Fruit fly (Drosophila melanogaster) whole organism, pupa: ENCODE results near the gene plx.

Experiments
- CG12605 ChIP-seq: fragments of 200-800 bp; sonication (Bioruptor generic); IDR thresholded peaks from 2 replicates; pipeline ENCODE4 v1.3.6; 2022; ENCODE audit warnings: missing biosample characterization, missing genetic modification characterization
- CG13204 ChIP-seq: fragments of 200-800 bp; sonication (Bioruptor generic); optimal IDR thresholded peaks from 2 replicates; lab custom pipeline; 2018; ENCODE audit warnings: missing biosample characterization, mild to moderate bottlenecking, missing genetic modification characterization, moderate library complexity
- CG14655 ChIP-seq: fragments of 200-800 bp; sonication (Bioruptor generic); optimal IDR thresholded peaks from 3 replicates; lab custom pipeline; 2017; ENCODE audit warnings: mild to moderate bottlenecking, missing biosample characterization, missing genetic modification reagents, missing genetic modification characterization
- CG15710 ChIP-seq: fragments of 200-800 bp; sonication (Bioruptor generic); optimal IDR thresholded peaks from 2 replicates; lab custom pipeline; 2018; ENCODE audit warnings: missing biosample characterization, mild to moderate bottlenecking, missing genetic modification characterization, moderate library complexity
- CG32121 ChIP-seq: fragments of 200-800 bp; sonication (Bioruptor generic); IDR thresholded peaks from 2 replicates; pipeline ENCODE4 v1.3.6; 2022; ENCODE audit warnings: missing biosample characterization, missing genetic modification characterization
- CG34367 ChIP-seq: fragments of 200-800 bp; sonication (Bioruptor generic); optimal IDR thresholded peaks from 2 replicates; lab custom pipeline; 2018; ENCODE audit warnings: missing biosample characterization, mild to moderate bottlenecking, missing genetic modification characterization
- CG4496 ChIP-seq: fragments of 200-800 bp; sonication (Bioruptor generic); IDR thresholded peaks from 3 replicates; pipeline ENCODE4 v1.3.6; 2022; ENCODE audit warnings: missing biosample characterization, missing genetic modification characterization
- CG8159 ChIP-seq: fragments of 200-800 bp; sonication (Bioruptor generic); optimal IDR thresholded peaks from 3 replicates; lab custom pipeline; 2018; ENCODE audit warnings: missing biosample characterization, mild to moderate bottlenecking, missing genetic modification characterization, moderate library complexity
- CG8301 ChIP-seq: fragments of 200-800 bp; sonication (Bioruptor generic); optimal IDR thresholded peaks from 2 replicates; lab custom pipeline; 2018; ENCODE audit warnings: missing biosample characterization, mild to moderate bottlenecking, missing genetic modification characterization
- CG9948 ChIP-seq: fragments of 200-800 bp; sonication (Bioruptor generic); optimal IDR thresholded peaks from 2 replicates; lab custom pipeline; 2018; ENCODE audit warnings: missing biosample characterization, mild to moderate bottlenecking, missing genetic modification characterization, moderate library complexity
- D1 ChIP-seq: fragments of 200-800 bp; sonication (Bioruptor generic); optimal IDR thresholded peaks from 2 replicates; lab custom pipeline; 2018; ENCODE audit warnings: missing biosample characterization, mild to moderate bottlenecking, missing genetic modification characterization, moderate library complexity
- EcR ChIP-seq: fragments of 200-800 bp; sonication (Bioruptor generic); optimal IDR thresholded peaks from 3 replicates; lab custom pipeline; 2019; ENCODE audit warnings: missing biosample characterization, missing genetic modification characterization, mild to moderate bottlenecking, moderate library complexity, missing genetic modification reagents
- Ets98B ChIP-seq: fragments of 200-800 bp; sonication (Bioruptor generic); IDR thresholded peaks from 2 replicates; pipeline ENCODE4 v1.3.6; 2022; ENCODE audit warnings: missing biosample characterization, missing genetic modification characterization
- Pif1A ChIP-seq: fragments of 200-800 bp; sonication (Bioruptor generic); optimal IDR thresholded peaks from 3 replicates; lab custom pipeline; 2016; ENCODE audit warnings: missing biosample characterization, missing genetic modification characterization
- Pif1B ChIP-seq: fragments of 200-800 bp; sonication (Bioruptor generic); optimal IDR thresholded peaks from 3 replicates; lab custom pipeline; 2016; ENCODE audit warnings: missing biosample characterization, missing genetic modification characterization
- Snoo ChIP-seq: fragments of 200-800 bp; sonication (Bioruptor generic); optimal IDR thresholded peaks from 3 replicates; lab custom pipeline; 2017; ENCODE audit warnings: missing biosample characterization, mild to moderate bottlenecking, missing genetic modification characterization, inconsistent platforms
- fd96Ca ChIP-seq: fragments of 200-800 bp; sonication (Bioruptor generic); IDR thresholded peaks from 3 replicates; pipeline ENCODE4 v1.3.6; 2022; ENCODE audit warnings: missing biosample characterization, missing genetic modification characterization
- gl ChIP-seq: fragments of 200-800 bp; sonication (Bioruptor generic); optimal IDR thresholded peaks from 2 replicates; lab custom pipeline; 2018; ENCODE audit warnings: missing biosample characterization, mild to moderate bottlenecking, missing genetic modification characterization
- rn ChIP-seq: fragments of 200-800 bp; sonication (Bioruptor generic); IDR thresholded peaks from 2 replicates; pipeline ENCODE4 v1.3.6; 2022; ENCODE audit warnings: missing biosample characterization, missing genetic modification characterization

Gene plx

DNA sequence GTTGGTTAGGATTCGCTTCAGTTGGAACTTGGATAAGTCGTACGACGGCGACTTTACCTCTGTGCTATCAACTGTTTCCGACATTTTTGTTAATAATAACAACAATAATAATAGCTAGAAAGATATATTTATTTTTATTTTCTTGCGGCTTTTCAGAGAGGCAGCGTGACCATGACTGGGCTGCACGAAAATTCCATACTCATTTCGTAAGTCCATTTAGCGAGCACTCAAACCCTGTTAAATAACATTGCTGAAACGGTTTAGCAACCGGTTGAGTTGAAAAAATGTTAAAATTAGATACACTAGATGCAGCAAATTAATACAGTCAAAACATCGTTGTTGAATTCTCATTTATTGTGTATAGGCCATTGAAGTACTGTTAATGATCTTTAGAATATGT lies 68.9 kb downstream of the plx start, which contains the start of gene Dcps:
TSS of gene Dcps (minus strand) at position 181 of the 400 bp plus-strand sequence.
- no peak for TF ChIP-seq CG9948
- no peak for TF ChIP-seq EcR (GFP tag; lab: Kevin White, UChicago)
- no peak for TF ChIP-seq gl (tag; lab: Kevin White, UChicago)
- TF ChIP-seq Ets98B (GFP tag; lab: Robert Waterston, UW), result no peak
- TF ChIP-seq CG13204 (GFP tag; lab: Kevin White, UChicago), result no peak
- TF ChIP-seq CG8301, result no peak
- TF ChIP-seq Pif1A (GFP tag; lab: Kevin White, UChicago), result no peak

DNA sequence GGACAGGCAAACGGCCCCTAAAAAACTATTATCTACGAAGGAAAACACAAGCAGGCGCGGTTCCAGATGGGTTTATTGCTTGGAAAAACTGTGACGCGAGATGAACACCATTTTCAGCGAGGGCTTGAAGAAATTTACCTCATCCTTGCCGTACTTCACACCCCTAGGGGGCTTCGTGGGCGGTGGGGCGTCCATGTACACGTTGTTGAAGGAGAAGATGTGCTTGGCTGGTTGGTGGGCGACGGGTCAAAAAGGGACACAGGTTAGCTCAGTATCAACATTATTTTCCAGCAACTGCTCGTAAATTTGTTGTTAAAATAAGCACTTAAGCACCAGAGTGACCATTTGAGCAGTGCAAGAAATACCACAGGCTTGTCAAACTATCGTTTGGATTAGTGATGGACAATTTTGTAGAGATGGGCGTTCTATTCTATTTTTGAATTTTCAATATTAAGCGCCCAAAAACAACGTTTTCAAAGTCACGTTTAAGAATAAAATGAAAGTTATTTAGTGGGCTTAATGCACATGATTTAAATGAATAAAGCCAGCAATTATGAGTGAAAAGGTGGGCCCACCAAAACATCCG lies 73.1 kb downstream of the plx start, which contains the start of gene Sec8:
TSS of gene Sec8 (minus strand) at position 374 of the 586 bp plus-strand sequence.
- TF ChIP-seq Snoo (tag; lab: Kevin White, UChicago) (no peak), CG4496 (GFP tag; lab: Robert Waterston, UW) (0 out of 3 replicates have a peak, but pooled peaks have one; percentile 33), fd96Ca (GFP tag; lab: Robert Waterston, UW) (0 out of 3 replicates have a peak, but pooled peaks have one; percentile 33)
- TF ChIP-seq, all 21 proteins: peak for 2

DNA sequence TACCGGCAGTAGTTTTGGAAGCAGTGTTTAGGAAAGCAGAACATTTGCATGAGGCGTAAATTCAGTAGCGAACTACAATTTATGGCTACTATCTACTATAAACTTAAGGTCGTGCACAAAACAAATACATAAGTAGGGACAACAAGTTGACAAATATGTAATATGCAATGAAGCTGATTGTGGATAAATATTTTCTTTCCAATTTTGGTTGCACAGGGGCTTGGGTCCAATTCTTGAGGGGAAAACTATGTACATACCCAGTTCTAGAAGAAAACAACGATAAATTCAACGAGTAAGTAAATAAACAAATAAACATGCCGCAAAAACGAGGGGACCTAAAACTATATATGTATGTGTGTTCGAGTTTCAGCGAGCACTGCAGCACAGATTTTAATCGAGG lies 75.3 kb downstream of the plx start:
- TF ChIP-seq CG14655 (GFP tag; lab: Kevin White, UChicago), result no peak
- TF ChIP-seq CG12605 (GFP tag; lab: Robert Waterston, UW), result no peak
- no peak for TF ChIP-seq EcR (GFP tag; lab: Kevin White, UChicago)
- TF ChIP-seq Snoo (tag; lab: Kevin White, UChicago), result no peak
- no peak for TF ChIP-seq Pif1A (GFP tag; lab: Kevin White, UChicago)
- TF ChIP-seq fd96Ca (GFP tag; lab: Robert Waterston, UW), result no peak
- no peak for TF ChIP-seq rn
- TF ChIP-seq CG34367 (tag; lab: Kevin White, UChicago), result no peak
- no peak for TF ChIP-seq Pif1B
- TF ChIP-seq CG15710, result no peak
- TF ChIP-seq D1 (tag; lab: Kevin White, UChicago), result no peak
- TF ChIP-seq CG32121 (GFP tag; lab: Robert Waterston, UW), result no peak
- TF ChIP-seq CG8159, result no peak
- no peak for TF ChIP-seq Ets98B (GFP tag; lab: Robert Waterston, UW)
- no peak for TF ChIP-seq CG4496 (GFP tag; lab: Robert Waterston, UW)
- no peak for TF ChIP-seq CG9948
